Fruit fly (Drosophila melanogaster): Measurements from ENCODE around the gene CG42675.

The CG42675 gene

dm6 chr3R:5821243-5821642, 7.8 kb downstream of the CG42675 start, which contains the start of gene Hpr1:
TSS of gene Hpr1 (minus strand) at chr3R:5821440.
- TF ChIP-seq CG11504 (tag; optimal IDR thresholded peaks at IDR 0.05) (no peak), dan (GFP tag; IDR thresholded peaks at IDR 0.05) (no peak), CG1603 (tag; optimal IDR thresholded peaks at IDR 0.05) (peak; percentile 36), hb (GFP tag; IDR thresholded peaks at IDR 0.05; ENCODE audit: partially characterized antibody) (no peak), esg (GFP tag; conservative IDR thresholded peaks at IDR 0.05) (no peak), crp (GFP tag; optimal IDR thresholded peaks at IDR 0.05) (no peak), Elba2 (GFP tag; optimal IDR thresholded peaks at IDR 0.05) (no peak), HmgZ (tag; optimal IDR thresholded peaks at IDR 0.05) (no peak), dysf (GFP tag; IDR thresholded peaks at IDR 0.05) (no peak), ara (GFP tag; IDR thresholded peaks at IDR 0.05) (no peak), CG10431 (GFP tag; optimal IDR thresholded peaks at IDR 0.05) (no peak), CG18619 (GFP tag; optimal IDR thresholded peaks at IDR 0.05) (no peak), nerfin-2 (GFP tag; IDR thresholded peaks at IDR 0.05; ENCODE audit: partially characterized antibody) (peak; percentile 48; the same call in 1 of the 2 replicates), Jarid2 (GFP tag; optimal IDR thresholded peaks at IDR 0.05) (no peak), CG2199 (GFP tag; IDR thresholded peaks at IDR 0.05) (no peak), lmd (GFP tag; IDR thresholded peaks at IDR 0.05) (no peak), CG17328 (GFP tag; IDR thresholded peaks at IDR 0.05) (no peak), sens (GFP tag) (peak; percentile 53), CG17912 (GFP tag; optimal IDR thresholded peaks at IDR 0.05) (no peak), ems (GFP tag; optimal IDR thresholded peaks at IDR 0.05) (no peak), CG18011 (GFP tag; optimal IDR thresholded peaks at IDR 0.05) (no peak), sqz (GFP tag; optimal IDR thresholded peaks at IDR 0.05) (no peak), mirr (GFP tag; optimal IDR thresholded peaks at IDR 0.05) (no peak), CG14441 (GFP tag; IDR thresholded peaks at IDR 0.05) (no peak), CG7372 (GFP tag; IDR thresholded peaks at IDR 0.05) (no peak), Scr (GFP tag; IDR thresholded peaks at IDR 0.05; ENCODE audit: partially characterized antibody) (peak; percentile 58), yki (optimal IDR thresholded peaks at IDR 0.05) (no peak), CG31365 (tag; optimal IDR thresholded peaks at IDR 0.05) (no peak), fd3F (GFP tag; optimal IDR thresholded peaks at IDR 0.05) (no peak), Dip3 (GFP tag; optimal IDR thresholded peaks at IDR 0.05) (no peak), stwl (tag; optimal IDR thresholded peaks at IDR 0.05) (peak; percentile 68), pzg (GFP tag; optimal IDR thresholded peaks at IDR 0.05) (peak; percentile 54), CG43689 (GFP tag; IDR thresholded peaks at IDR 0.05) (no peak), Dref (GFP tag; IDR thresholded peaks at IDR 0.05) (peak; percentile 77), CG4282 (GFP tag; optimal IDR thresholded peaks at IDR 0.05) (no peak), nom (GFP tag; optimal IDR thresholded peaks at IDR 0.05) (no peak), sr (GFP tag; IDR thresholded peaks at IDR 0.05) (no peak), Side (GFP tag; optimal IDR thresholded peaks at IDR 0.05) (no peak), Trl (optimal IDR thresholded peaks at IDR 0.05) (no peak), Trl (GFP tag; optimal IDR thresholded peaks at IDR 0.05) (no peak), gfzf (GFP tag; optimal IDR thresholded peaks at IDR 0.05) (peak; percentile 41), Dll (GFP tag; IDR thresholded peaks at IDR 0.05; ENCODE audit: partially characterized antibody) (peak; percentile 52; the same call in 1 of the 4 replicates), fd102C (GFP tag; optimal IDR thresholded peaks at IDR 0.05) (no peak), Ada2b (GFP tag; IDR thresholded peaks at IDR 0.05) (no peak), CG6791 (GFP tag; IDR thresholded peaks at IDR 0.05; ENCODE audit: partially characterized antibody) (peak; percentile 60; the same call in 2 of the 3 replicates), onecut (GFP tag; IDR thresholded peaks at IDR 0.05) (0 out of 2 replicates have a peak, but pooled peaks have one; percentile 34), Ets97D (GFP tag; optimal IDR thresholded peaks at IDR 0.05) (peak; percentile 33), ttk (GFP tag; IDR thresholded peaks at IDR 0.05) (no peak), CG17359 (tag; optimal IDR thresholded peaks at IDR 0.05) (peak; percentile 28), ranshi (GFP tag; IDR thresholded peaks at IDR 0.05) (no peak), chm (GFP tag; IDR thresholded peaks at IDR 0.05) (no peak), Fer3 (tag; optimal IDR thresholded peaks at IDR 0.05) (no peak)
